Fruit fly (Drosophila melanogaster): Measurements from ENCODE around the gene CG32249.

dm6 chr3L:4431111-4431730 is 38.6 kb upstream of the CG32249 start:
- TF ChIP-seq CG10431 (GFP tag; optimal IDR thresholded peaks at IDR 0.05): no peak
- no peak for TF ChIP-seq pan (optimal IDR thresholded peaks at IDR 0.05)
- no peak for TF ChIP-seq pan (GFP tag; optimal IDR thresholded peaks at IDR 0.05 in 1 of 2, IDR thresholded peaks at IDR 0.05 in 1 of 2)
- no peak for TF ChIP-seq CG7839 (tag; optimal IDR thresholded peaks at IDR 0.05)
- TF ChIP-seq CG1529 (GFP tag; optimal IDR thresholded peaks at IDR 0.05): no peak
- no peak for TF ChIP-seq ara (GFP tag; IDR thresholded peaks at IDR 0.05)
- no peak for TF ChIP-seq Mad (GFP tag; optimal IDR thresholded peaks at IDR 0.05)
